Fruit fly (Drosophila melanogaster) whole organism, prepupa: ENCODE measurements around the gene CG13046.
A peak's percentile ranks its signal among the peaks of the same experiment; 100 is the strongest.

Source experiments
- CG10631 ChIP-seq: fragments of 200-800 bp; sonication (Bioruptor generic); optimal IDR thresholded peaks from 2 replicates; lab custom pipeline; 2016; ENCODE audit warnings: missing biosample characterization, missing genetic modification characterization
- CG10669 ChIP-seq: fragments of 200-800 bp; sonication (Bioruptor generic); optimal IDR thresholded peaks from 3 replicates; lab custom pipeline; 2018; ENCODE audit warnings: missing biosample characterization, mild to moderate bottlenecking, missing genetic modification characterization, moderate library complexity
- CG11294 ChIP-seq: fragments of 200-800 bp; sonication (Bioruptor generic); IDR thresholded peaks from 2 replicates; pipeline ENCODE4 v1.3.6; 2022; ENCODE audit warnings: missing biosample characterization, missing genetic modification characterization
- CG11902 ChIP-seq: fragments of 200-800 bp; sonication (Bioruptor generic); optimal IDR thresholded peaks from 3 replicates; lab custom pipeline; 2016; ENCODE audit warnings: missing biosample characterization, missing genetic modification characterization
- CG15336 ChIP-seq: fragments of 200-800 bp; sonication (Bioruptor generic); IDR thresholded peaks from 2 replicates; pipeline ENCODE4 v1.3.6; 2022; ENCODE audit warnings: missing biosample characterization, missing genetic modification characterization
- CG1621 ChIP-seq: fragments of 200-800 bp; sonication (Bioruptor generic); optimal IDR thresholded peaks from 3 replicates; lab custom pipeline; 2018; ENCODE audit warnings: missing biosample characterization, mild to moderate bottlenecking, missing genetic modification characterization
- CG16779 ChIP-seq: fragments of 200-800 bp; sonication (Bioruptor generic); optimal IDR thresholded peaks from 3 replicates; lab custom pipeline; 2017; ENCODE audit warnings: missing biosample characterization, mild to moderate bottlenecking, missing genetic modification characterization
- CG3032 ChIP-seq: fragments of 200-800 bp; optimal IDR thresholded peaks from 2 replicates; lab custom pipeline; 2019; ENCODE audit warnings: missing biosample characterization, mild to moderate bottlenecking, missing genetic modification characterization, moderate library complexity
- CG31627 ChIP-seq: fragments of 200-800 bp; sonication (Bioruptor generic); optimal IDR thresholded peaks from 3 replicates; lab custom pipeline; 2016; ENCODE audit warnings: missing biosample characterization, missing genetic modification characterization
- CG32006 ChIP-seq: fragments of 200-800 bp; sonication (Bioruptor generic); optimal IDR thresholded peaks from 3 replicates; lab custom pipeline; 2017; ENCODE audit warnings: missing biosample characterization, mild to moderate bottlenecking, missing genetic modification characterization
- CG6163 ChIP-seq: fragments of 200-800 bp; sonication (Bioruptor generic); IDR thresholded peaks from 3 replicates; pipeline ENCODE4 v1.3.6; 2022; ENCODE audit warnings: missing biosample characterization, missing genetic modification characterization
- CG6792 ChIP-seq: fragments of 200-800 bp; sonication (Bioruptor generic); optimal IDR thresholded peaks from 3 replicates; lab custom pipeline; 2016; ENCODE audit warnings: missing biosample characterization, missing genetic modification characterization
- CG6808 ChIP-seq: fragments of 200-800 bp; sonication (Bioruptor generic); optimal IDR thresholded peaks from 3 replicates; lab custom pipeline; 2017; ENCODE audit warnings: missing biosample characterization, missing genetic modification characterization, mild to moderate bottlenecking, moderate library complexity, missing genetic modification reagents
- CG6854 ChIP-seq: fragments of 200-800 bp; sonication (Bioruptor generic); optimal IDR thresholded peaks from 2 replicates; lab custom pipeline; 2017; ENCODE audit warnings: missing biosample characterization, mild to moderate bottlenecking, missing genetic modification characterization
- CG7368 ChIP-seq: fragments of 200-800 bp; sonication (Bioruptor generic); optimal IDR thresholded peaks from 3 replicates; lab custom pipeline; 2016; ENCODE audit warnings: missing biosample characterization, missing genetic modification characterization
- CG8119 ChIP-seq: fragments of 200-800 bp; sonication (Bioruptor generic); IDR thresholded peaks from 3 replicates; pipeline ENCODE4 v1.3.6; 2022; ENCODE audit warnings: missing biosample characterization, missing genetic modification characterization
- CG8319 ChIP-seq: fragments of 200-800 bp; sonication (Bioruptor generic); optimal IDR thresholded peaks from 3 replicates; lab custom pipeline; 2016; ENCODE audit warnings: missing biosample characterization, missing genetic modification characterization
- CG8632 ChIP-seq: fragments of 200-800 bp; sonication (Bioruptor generic); optimal IDR thresholded peaks from 3 replicates; lab custom pipeline; 2016; ENCODE audit warnings: missing biosample characterization, missing genetic modification characterization
- Eip75B ChIP-seq: fragments of 200-800 bp; sonication (Bioruptor generic); optimal IDR thresholded peaks from 3 replicates; lab custom pipeline; 2016; ENCODE audit warnings: missing biosample characterization, missing genetic modification characterization
- Eip78C ChIP-seq: fragments of 200-800 bp; sonication (Bioruptor generic); peaks from one replicate; lab custom pipeline; 2016; ENCODE audit warnings: missing biosample characterization, missing genetic modification characterization
- Ets21C ChIP-seq: fragments of 200-800 bp; sonication (Bioruptor generic); optimal IDR thresholded peaks from 3 replicates; lab custom pipeline; 2016; ENCODE audit warnings: missing biosample characterization, missing genetic modification characterization
- Ets96B ChIP-seq: fragments of 200-800 bp; optimal IDR thresholded peaks from 2 replicates; lab custom pipeline; 2019; ENCODE audit warnings: missing biosample characterization, mild to moderate bottlenecking, missing genetic modification characterization, moderate library complexity
- Hr38 ChIP-seq: sonication (Bioruptor generic); optimal IDR thresholded peaks from 2 replicates; lab custom pipeline; 2016; ENCODE audit warnings: missing biosample characterization, missing genetic modification characterization
- Hr39 ChIP-seq: fragments of 200-800 bp; sonication (Bioruptor generic); optimal IDR thresholded peaks from 2 replicates; lab custom pipeline; 2016; ENCODE audit warnings: missing biosample characterization, missing genetic modification characterization
- Lpt ChIP-seq: fragments of 200-800 bp; sonication (Bioruptor generic); optimal IDR thresholded peaks from 3 replicates; lab custom pipeline; 2016; ENCODE audit warnings: missing biosample characterization, missing genetic modification characterization
- Met ChIP-seq: fragments of 200-800 bp; sonication (Bioruptor generic); optimal IDR thresholded peaks from 3 replicates; lab custom pipeline; 2016; ENCODE audit warnings: missing biosample characterization, missing genetic modification characterization
- OdsH ChIP-seq: fragments of 200-800 bp; sonication (Bioruptor generic); optimal IDR thresholded peaks from 3 replicates; lab custom pipeline; 2016; ENCODE audit warnings: missing biosample characterization, missing genetic modification characterization
- Smox ChIP-seq: fragments of 200-800 bp; sonication (Bioruptor generic); optimal IDR thresholded peaks from 3 replicates; lab custom pipeline; 2016; ENCODE audit warnings: missing biosample characterization, missing genetic modification characterization
- Sox14 ChIP-seq: fragments of 200-800 bp; sonication (Bioruptor generic); optimal IDR thresholded peaks from 3 replicates; lab custom pipeline; 2016; ENCODE audit warnings: missing biosample characterization, missing genetic modification characterization
- Sox15 ChIP-seq: fragments of 200-800 bp; sonication (Bioruptor generic); optimal IDR thresholded peaks from 3 replicates; lab custom pipeline; 2016; ENCODE audit warnings: missing biosample characterization, missing genetic modification characterization
- achi ChIP-seq: fragments of 200-800 bp; sonication (Bioruptor generic); optimal IDR thresholded peaks from 3 replicates; lab custom pipeline; 2016; ENCODE audit warnings: missing biosample characterization, missing genetic modification characterization
- acj6 ChIP-seq: fragments of 200-800 bp; sonication (Bioruptor generic); optimal IDR thresholded peaks from 3 replicates; lab custom pipeline; 2016; ENCODE audit warnings: missing biosample characterization, missing genetic modification characterization
- cyc ChIP-seq: fragments of 200-800 bp; sonication (Bioruptor generic); optimal IDR thresholded peaks from 3 replicates; lab custom pipeline; 2016; ENCODE audit warnings: missing biosample characterization, missing genetic modification characterization
- eg ChIP-seq: fragments of 200-800 bp; sonication (Bioruptor generic); IDR thresholded peaks from 3 replicates; pipeline ENCODE4 v1.3.6; 2022; ENCODE audit warnings: missing biosample characterization, missing genetic modification characterization
- esn ChIP-seq: fragments of 200-800 bp; sonication (Bioruptor generic); optimal IDR thresholded peaks from 2 replicates; lab custom pipeline; 2016; ENCODE audit warnings: missing biosample characterization, mild to moderate bottlenecking, missing genetic modification characterization, moderate library complexity
- salr ChIP-seq, 2 experiments: fragments of 200-800 bp; sonication (Bioruptor generic); optimal IDR thresholded peaks; 3 replicates each; lab custom pipeline; 2016 to 2018; ENCODE audit warnings: missing biosample characterization in 2 of 2, missing genetic modification characterization in 2 of 2, mild to moderate bottlenecking in 1 of 2
- ss ChIP-seq, 2 experiments: fragments of 200-800 bp; sonication (Bioruptor generic); optimal IDR thresholded peaks; 2 replicates in 1 of 2; 3 replicates in 1 of 2; lab custom pipeline; 2017 to 2018; ENCODE audit warnings: mild to moderate bottlenecking in 2 of 2, missing biosample characterization in 2 of 2, missing genetic modification characterization in 2 of 2, moderate library complexity in 1 of 2
- svp ChIP-seq: fragments of 200-800 bp; sonication (Bioruptor generic); peaks from one replicate; lab custom pipeline; 2016; ENCODE audit warnings: missing biosample characterization, missing genetic modification characterization
- topi ChIP-seq: fragments of 200-800 bp; sonication (Bioruptor generic); optimal IDR thresholded peaks from 3 replicates; lab custom pipeline; 2016; ENCODE audit warnings: missing biosample characterization, missing genetic modification characterization
- vri ChIP-seq: fragments of 200-800 bp; sonication (Bioruptor generic); optimal IDR thresholded peaks from 3 replicates; lab custom pipeline; 2016; ENCODE audit warnings: missing biosample characterization, mild to moderate bottlenecking, missing genetic modification characterization

Gene CG13046

DNA sequence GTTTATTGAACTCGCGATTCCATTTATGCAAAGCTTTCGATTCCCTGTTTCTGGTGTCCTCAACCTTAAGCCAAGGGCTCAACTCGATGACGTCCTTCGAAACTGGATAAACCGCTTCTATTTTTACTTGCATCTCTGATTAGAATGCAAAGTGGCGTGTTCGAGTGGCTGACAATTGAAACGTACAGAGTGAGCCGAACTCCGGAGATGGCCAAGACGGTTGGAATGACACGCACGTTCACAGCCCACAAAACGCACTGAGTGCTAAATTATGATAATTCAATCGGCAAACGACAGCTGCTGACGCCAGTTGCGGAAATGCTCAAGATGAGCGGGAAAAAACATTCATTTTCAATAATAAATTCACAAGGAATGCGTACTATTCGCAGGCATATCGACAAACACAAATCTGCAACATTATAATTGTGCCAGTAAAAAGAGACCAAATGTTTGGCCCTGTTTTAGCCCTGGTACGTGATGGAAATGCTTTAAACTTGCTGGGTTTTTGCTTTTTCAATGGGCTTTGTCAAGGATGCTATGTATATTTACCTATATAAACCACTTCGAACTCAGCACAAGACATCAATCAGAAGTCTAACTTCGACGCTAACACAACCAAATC is 15.8 kb downstream of the CG13046 start, which contains the start of gene CG13066:
Gene CG13066, plus strand, starts transcription at position 572 of the 622 bp plus-strand sequence.
- peak in 1 of 2 experiments; percentile 79 for TF ChIP-seq ss (GFP tag; optimal IDR thresholded peaks at IDR 0.05; lab: Kevin White, UChicago)
- TF ChIP-seq CG10631 (GFP tag; lab: Kevin White, UChicago) = no peak
- TF ChIP-seq topi (GFP tag; lab: Kevin White, UChicago) = no peak

DNA sequence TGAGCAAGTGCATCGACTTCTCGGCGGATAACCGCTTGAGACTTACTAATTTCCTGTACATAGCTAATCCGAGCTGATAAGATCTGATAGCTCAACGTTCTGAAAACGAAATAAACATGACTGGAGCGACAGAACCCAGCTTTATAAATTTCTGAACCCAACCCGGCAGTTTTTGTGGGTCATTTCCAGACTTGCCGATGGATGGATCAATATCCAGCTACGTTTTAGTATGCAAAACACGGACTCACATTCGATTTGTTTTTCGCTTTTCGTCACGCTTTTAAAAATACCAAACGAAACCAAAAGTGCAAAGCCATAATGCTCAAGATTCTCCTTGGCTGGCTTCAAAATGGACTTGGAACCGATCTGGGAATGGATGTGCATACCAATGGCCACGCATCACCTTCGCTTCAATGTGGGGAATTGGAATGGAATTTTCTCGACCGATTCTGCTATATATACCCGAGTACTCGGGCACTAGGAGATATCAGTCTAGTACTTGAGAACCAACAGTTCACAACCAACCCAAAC is 17.4 kb downstream of the CG13046 start, which contains the start of the genes CG34248 and CG13067:
Gene CG34248, minus strand, starts transcription at position 101 of the 531 bp plus-strand sequence.
Gene CG13067, plus strand, starts transcription at position 481 of the 531 bp plus-strand sequence.
- no peak for TF ChIP-seq CG11902 (GFP tag; lab: Kevin White, UChicago)
- TF ChIP-seq Hr38 (GFP tag; lab: Kevin White, UChicago) = no peak
- TF ChIP-seq CG6854 (GFP tag; lab: Kevin White, UChicago) = no peak
- no peak for TF ChIP-seq Sox14 (GFP tag; lab: Kevin White, UChicago)
- TF ChIP-seq Ets96B (tag; lab: Kevin White, UChicago) = no peak
- TF ChIP-seq CG32006 = no peak
- no peak for TF ChIP-seq Hr39 (GFP tag; lab: Kevin White, UChicago)
- no peak for TF ChIP-seq CG10669 (GFP tag; lab: Kevin White, UChicago)
- no peak for TF ChIP-seq Smox (GFP tag; lab: Kevin White, UChicago)
- no peak for TF ChIP-seq CG7368 (GFP tag; lab: Kevin White, UChicago)
- TF ChIP-seq esn (GFP tag; lab: Kevin White, UChicago) = no peak
- no peak for TF ChIP-seq CG15336 (GFP tag; lab: Robert Waterston, UW)
- no peak for TF ChIP-seq CG8319 (GFP tag; lab: Kevin White, UChicago)
- TF ChIP-seq CG10631 (GFP tag; lab: Kevin White, UChicago) = no peak
- no peak for TF ChIP-seq CG8632 (GFP tag; lab: Kevin White, UChicago)
- no peak for TF ChIP-seq salr (GFP tag; optimal IDR thresholded peaks at IDR 0.05; lab: Kevin White, UChicago)

DNA sequence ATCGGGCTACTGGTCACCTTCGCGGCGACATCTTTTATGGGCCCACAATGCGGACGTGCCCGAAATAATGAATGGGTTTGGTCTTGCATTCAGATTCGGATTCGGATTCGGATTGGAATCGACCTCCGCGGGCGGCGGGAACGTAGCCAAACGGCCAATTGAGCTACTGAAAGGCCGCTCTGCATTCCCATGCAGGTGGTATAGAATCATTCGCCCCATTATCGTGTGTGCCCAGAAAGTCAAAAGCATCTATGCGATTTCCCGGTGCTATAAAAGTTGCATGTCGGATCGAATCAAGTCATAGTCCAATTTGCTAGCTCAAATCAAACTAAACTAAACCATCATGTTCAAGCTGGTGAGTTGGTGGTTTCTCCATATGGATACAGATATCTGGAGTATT is 19.1 kb downstream of the CG13046 start, which contains the start of gene CG13068:
Gene CG13068, plus strand, starts transcription at position 301 of the 400 bp plus-strand sequence.
- no peak for TF ChIP-seq Ets96B (tag; lab: Kevin White, UChicago)
- no peak for TF ChIP-seq cyc (GFP tag; lab: Kevin White, UChicago)
- no peak for TF ChIP-seq CG6163
- TF ChIP-seq CG8319 (GFP tag; lab: Kevin White, UChicago) = no peak
- no peak for TF ChIP-seq CG31627 (GFP tag; lab: Kevin White, UChicago)
- TF ChIP-seq OdsH (GFP tag; lab: Kevin White, UChicago) = no peak
- no peak for TF ChIP-seq CG8119 (GFP tag; lab: Robert Waterston, UW)
- no peak for TF ChIP-seq CG16779 (tag; lab: Kevin White, UChicago)
- no peak for TF ChIP-seq CG3032
- TF ChIP-seq CG7368 (GFP tag; lab: Kevin White, UChicago) = no peak
- TF ChIP-seq Lpt = no peak
- no peak for TF ChIP-seq CG1621
- TF ChIP-seq Eip78C (GFP tag; lab: Kevin White, UChicago) = no peak
- TF ChIP-seq CG6792 (GFP tag; lab: Kevin White, UChicago) = no peak
- no peak for TF ChIP-seq Smox (GFP tag; lab: Kevin White, UChicago)
- no peak for TF ChIP-seq eg (GFP tag; lab: Robert Waterston, UW)
- no peak for TF ChIP-seq Hr39 (GFP tag; lab: Kevin White, UChicago)
- no peak for TF ChIP-seq salr (GFP tag; optimal IDR thresholded peaks at IDR 0.05; lab: Kevin White, UChicago)
- TF ChIP-seq, all 60 proteins: peak for 0

DNA sequence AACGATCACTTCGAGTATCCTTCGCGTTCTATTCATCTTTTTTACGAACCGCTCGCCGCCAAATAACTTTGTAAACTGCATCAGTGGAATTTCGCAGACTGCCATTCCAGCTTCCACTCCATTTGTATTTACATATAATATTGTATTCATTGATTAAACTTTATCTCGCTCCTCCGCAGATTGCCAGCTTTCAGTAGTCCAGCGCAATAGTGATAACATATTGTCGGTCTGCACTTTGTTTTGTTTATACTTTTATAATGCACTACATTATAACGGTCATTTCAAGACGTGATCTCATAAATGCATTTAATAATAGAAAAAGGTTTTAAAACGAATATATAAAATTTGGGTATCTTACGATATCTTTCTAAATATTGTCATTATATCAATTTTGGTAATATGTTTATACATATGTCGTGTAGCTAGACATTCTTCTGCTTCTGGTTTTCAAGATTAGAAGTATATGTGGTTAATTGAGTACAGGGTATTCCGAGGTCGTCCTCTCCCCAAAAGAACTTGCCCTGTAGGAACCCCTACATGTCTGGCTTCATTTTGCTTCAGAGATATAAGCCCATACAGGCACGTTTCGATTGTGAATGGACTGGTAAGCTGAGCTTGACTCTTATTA is 20.0 kb downstream of the CG13046 start, which contains the start of gene CG4950:
Gene CG4950, minus strand, starts transcription at position 51 of the 628 bp plus-strand sequence.
- TF ChIP-seq Lpt (no peak), CG8119 (GFP tag; lab: Robert Waterston, UW) (peak; percentile 20; the same call in 1 of the 3 replicates), CG6163 (0 out of 3 replicates have a peak, but pooled peaks have one; percentile 20), achi (peak; percentile 31), CG6792 (GFP tag; lab: Kevin White, UChicago) (peak; percentile 26), CG10669 (GFP tag; lab: Kevin White, UChicago) (peak; percentile 56), Met (GFP tag; lab: Kevin White, UChicago) (peak; percentile 33), CG6808 (GFP tag; lab: Kevin White, UChicago) (peak; percentile 41), svp (peak; percentile 74), OdsH (GFP tag; lab: Kevin White, UChicago) (peak; percentile 34), CG11294 (no peak), vri (GFP tag; lab: Kevin White, UChicago) (no peak), Sox15 (GFP tag; lab: Kevin White, UChicago) (peak; percentile 32), CG32006 (peak; percentile 49), Ets21C (GFP tag; lab: Kevin White, UChicago) (no peak), esn (GFP tag; lab: Kevin White, UChicago) (no peak), CG6854 (GFP tag; lab: Kevin White, UChicago) (no peak), salr (GFP tag; optimal IDR thresholded peaks at IDR 0.05; lab: Kevin White, UChicago) (no peak), acj6 (GFP tag; lab: Kevin White, UChicago) (peak; percentile 8), Hr38 (GFP tag; lab: Kevin White, UChicago) (no peak), ss (GFP tag; optimal IDR thresholded peaks at IDR 0.05; lab: Kevin White, UChicago) (peak; percentile 18 to 61), CG1621 (no peak), Eip75B (GFP tag; lab: Kevin White, UChicago) (peak; percentile 39)
